Worm (Caenorhabditis elegans): ENCODE data around the gene eif-3.B.
A peak's percentile ranks its signal among the peaks of the same experiment; 100 is the strongest.

eif-3.B gene

DNA sequence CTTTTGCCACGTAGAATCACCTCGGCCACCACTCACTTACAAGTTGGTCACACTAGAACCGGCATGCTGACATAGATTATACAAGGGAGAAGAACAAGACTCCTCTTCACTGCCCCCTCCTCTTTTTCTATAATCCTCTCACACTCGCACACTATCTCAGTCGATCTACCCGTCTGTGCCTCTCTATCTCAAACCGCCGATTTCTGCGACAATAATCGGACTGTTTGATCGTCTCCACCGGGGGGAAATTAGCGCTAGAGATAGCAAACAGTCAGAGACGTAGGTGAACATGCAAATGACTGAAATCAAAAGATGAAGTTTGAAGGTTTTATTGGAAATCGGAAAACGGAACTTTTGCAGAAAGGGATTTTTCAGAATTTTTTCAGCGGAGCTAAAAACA lies 27.2 kb downstream of the eif-3.B start (continued):
- TF ChIP-seq dve-1 (tag; optimal IDR thresholded peaks at IDR 0.05) (peak; percentile 78), ceh-18 (tag; optimal IDR thresholded peaks at IDR 0.05) (peak; percentile 18), ceh-2 (tag; optimal IDR thresholded peaks at IDR 0.05) (peak; percentile 22), ceh-31 (tag; optimal IDR thresholded peaks at IDR 0.05) (peak; percentile 54), elt-4 (tag; optimal IDR thresholded peaks at IDR 0.05) (no peak)

DNA sequence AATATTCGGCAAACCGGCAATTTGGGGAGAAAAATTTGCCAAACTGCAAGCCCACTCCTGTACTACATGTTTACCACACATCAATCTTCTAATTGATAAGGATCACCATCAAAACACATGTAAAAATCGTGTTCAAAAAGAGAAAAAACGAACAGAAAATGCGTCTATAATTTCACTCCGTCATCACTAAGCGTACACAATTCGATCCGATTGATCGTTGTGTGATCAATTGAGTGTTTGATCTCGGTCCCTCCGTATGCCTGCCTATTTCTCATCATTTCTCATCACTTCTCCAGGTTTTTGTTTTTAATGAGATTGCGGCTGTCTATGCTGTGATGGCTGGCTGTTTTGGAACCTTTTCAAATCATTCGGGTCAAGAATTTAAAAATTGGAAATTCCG lies 30.2 kb downstream of the eif-3.B start:
- no peak for TF ChIP-seq unc-86 (tag; optimal IDR thresholded peaks at IDR 0.05)
- TF ChIP-seq unc-55 (GFP tag; optimal IDR thresholded peaks at IDR 0.05) = peak; percentile 22

DNA sequence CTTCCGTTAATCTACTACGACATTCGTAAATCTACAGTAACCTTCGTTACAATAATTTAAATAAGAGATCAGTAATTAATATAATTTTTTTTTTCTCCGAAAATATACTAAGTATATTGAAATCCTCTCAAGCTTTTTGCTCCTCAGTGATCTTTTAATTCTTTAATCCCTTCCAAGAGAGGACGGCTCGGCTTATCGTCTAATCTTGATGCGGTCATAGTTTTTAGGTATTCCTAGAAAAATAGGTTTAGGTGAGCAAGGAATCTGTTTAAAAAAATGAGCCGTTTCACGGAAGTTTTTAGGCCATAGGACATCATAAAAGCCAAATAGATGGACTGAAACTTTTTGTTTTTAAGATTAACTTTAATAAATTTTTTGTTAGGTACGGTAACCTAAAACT lies 36.9 kb downstream of the eif-3.B start:
- TF ChIP-seq ama-1 (optimal IDR thresholded peaks at IDR 0.05) = no peak
- no peak for TF ChIP-seq ceh-22 (tag; optimal IDR thresholded peaks at IDR 0.05)
- TF ChIP-seq ceh-34 (tag; optimal IDR thresholded peaks at IDR 0.05) = no peak
- TF ChIP-seq fkh-10 (GFP tag; optimal IDR thresholded peaks at IDR 0.05) = no peak
- no peak for TF ChIP-seq madf-2 (tag; optimal IDR thresholded peaks at IDR 0.05)
- no peak for TF ChIP-seq dve-1 (tag; optimal IDR thresholded peaks at IDR 0.05)
- TF ChIP-seq nhr-11 (tag; optimal IDR thresholded peaks at IDR 0.05) = no peak
- no peak for TF ChIP-seq mec-3 (tag; optimal IDR thresholded peaks at IDR 0.05; ENCODE audit: borderline replicate concordance)
- no peak for TF ChIP-seq sox-2 (GFP tag; IDR thresholded peaks at IDR 0.05)
- TF ChIP-seq rnt-1 (tag; optimal IDR thresholded peaks at IDR 0.05) = no peak
- TF ChIP-seq sdc-2 (tag; optimal IDR thresholded peaks at IDR 0.05) = no peak
- no peak for TF ChIP-seq elt-2 (tag; optimal IDR thresholded peaks at IDR 0.05)

DNA sequence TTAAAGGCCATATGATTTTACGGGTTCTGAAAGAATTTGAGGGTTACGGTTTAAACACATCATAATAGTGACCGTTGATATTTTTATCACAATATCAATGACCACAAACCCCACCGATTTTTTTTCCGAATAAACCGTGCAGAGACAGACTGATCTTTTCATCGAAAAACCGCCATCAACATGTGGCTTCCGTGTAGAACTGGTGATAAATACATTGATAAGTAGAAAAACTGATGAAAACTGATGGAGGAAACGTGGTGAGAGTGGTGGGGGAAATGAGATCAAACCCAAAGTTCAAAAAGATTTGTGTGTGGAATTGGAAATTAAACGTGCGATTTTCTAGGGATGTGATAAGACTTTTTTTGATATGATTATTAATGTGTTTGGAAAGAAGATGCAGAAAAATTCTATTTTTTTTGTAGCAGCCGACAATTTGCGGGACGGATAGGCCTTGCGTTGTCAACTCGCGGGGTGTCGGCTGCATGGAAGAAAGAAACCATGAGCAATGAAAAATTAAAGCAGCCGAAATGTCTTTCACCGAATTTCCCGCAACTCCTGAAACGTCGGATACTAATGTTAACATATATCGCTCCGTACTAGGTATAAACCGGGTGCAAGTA lies 43.5 kb downstream of the eif-3.B start:
- no peak for TF ChIP-seq ztf-16 (tag; optimal IDR thresholded peaks at IDR 0.05)
- no peak for TF ChIP-seq F13H6.1 (tag; optimal IDR thresholded peaks at IDR 0.05)
- no peak for TF ChIP-seq lin-11 (tag; optimal IDR thresholded peaks at IDR 0.05)
- TF ChIP-seq fkh-10 (GFP tag; optimal IDR thresholded peaks at IDR 0.05) = no peak
- no peak for TF ChIP-seq ceh-30 (tag; optimal IDR thresholded peaks at IDR 0.05)
- TF ChIP-seq ref-2 (tag; optimal IDR thresholded peaks at IDR 0.05) = no peak

DNA sequence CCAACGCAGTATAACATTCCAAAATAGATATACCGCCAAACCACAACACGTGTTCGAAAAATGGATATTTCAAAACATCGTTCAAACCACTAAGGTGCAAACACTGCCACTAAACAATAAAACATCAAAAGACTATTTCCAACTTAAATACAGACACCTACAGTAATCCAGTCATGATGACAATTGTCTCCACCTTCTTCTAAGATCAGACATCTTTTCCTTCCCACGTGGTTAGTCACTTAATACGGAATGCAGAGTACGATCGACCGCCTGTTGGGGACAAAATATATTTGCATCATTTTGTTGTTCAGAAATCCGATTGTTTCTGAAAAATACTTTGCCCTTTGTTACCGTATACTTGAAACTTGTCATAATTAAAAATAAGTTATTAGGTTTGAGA lies 46.0 kb downstream of the eif-3.B start:
- TF ChIP-seq hlh-13 (GFP tag; optimal IDR thresholded peaks at IDR 0.05) (no peak), pag-3 (tag; optimal IDR thresholded peaks at IDR 0.05; ENCODE audit: borderline replicate concordance) (no peak), madf-2 (tag; optimal IDR thresholded peaks at IDR 0.05) (no peak), ama-1 (optimal IDR thresholded peaks at IDR 0.05) (no peak), fax-1 (tag; optimal IDR thresholded peaks at IDR 0.05) (no peak), ceh-19 (GFP tag; optimal IDR thresholded peaks at IDR 0.05) (no peak), nfya-1 (tag; optimal IDR thresholded peaks at IDR 0.05) (no peak), ceh-2 (tag; optimal IDR thresholded peaks at IDR 0.05) (no peak), pha-4 (tag; optimal IDR thresholded peaks at IDR 0.05) (no peak), elt-4 (tag; optimal IDR thresholded peaks at IDR 0.05) (no peak), ztf-16 (tag; optimal IDR thresholded peaks at IDR 0.05) (no peak), ahr-1 (tag; optimal IDR thresholded peaks at IDR 0.05) (no peak), sdc-2 (tag; optimal IDR thresholded peaks at IDR 0.05) (no peak), K09A11.1 (tag; optimal IDR thresholded peaks at IDR 0.05; ENCODE audit: insufficient read depth) (no peak), nhr-232 (tag; optimal IDR thresholded peaks at IDR 0.05) (no peak), F13H6.1 (tag; optimal IDR thresholded peaks at IDR 0.05) (no peak)

DNA sequence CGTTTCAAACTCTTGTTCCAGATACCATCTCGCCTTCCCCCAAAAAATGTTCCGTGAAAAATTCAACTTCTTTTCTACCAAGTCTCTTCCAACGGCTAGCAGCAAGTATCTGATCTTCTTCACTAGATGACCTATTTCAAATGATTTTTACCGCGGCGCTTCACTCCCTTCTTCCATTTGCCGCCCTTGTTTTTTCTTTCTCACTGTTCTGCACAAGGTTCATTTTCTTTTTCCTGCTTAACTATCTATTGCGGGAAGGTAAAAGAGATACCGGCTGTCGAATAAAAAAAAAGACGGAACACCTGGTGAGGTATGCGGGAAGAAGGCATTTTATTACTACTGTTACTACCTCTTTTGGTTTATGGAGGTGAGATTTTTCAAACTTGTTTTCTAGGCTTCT lies 47.8 kb downstream of the eif-3.B start, which contains the start of gene cdh-7:
TSS of gene cdh-7 (plus strand) at position 214 of the 400 bp plus-strand sequence.
- TF ChIP-seq pha-4 (tag; optimal IDR thresholded peaks at IDR 0.05) = no peak
- TF ChIP-seq mec-3 (tag; optimal IDR thresholded peaks at IDR 0.05; ENCODE audit: borderline replicate concordance) = no peak
- TF ChIP-seq syd-9 (tag; optimal IDR thresholded peaks at IDR 0.05) = no peak
- no peak for TF ChIP-seq unc-86 (tag; optimal IDR thresholded peaks at IDR 0.05)
- no peak for TF ChIP-seq ceh-6 (GFP tag; optimal IDR thresholded peaks at IDR 0.05)
- TF ChIP-seq ama-1 (optimal IDR thresholded peaks at IDR 0.05) = no peak
- TF ChIP-seq ceh-30 (tag; optimal IDR thresholded peaks at IDR 0.05) = no peak
- TF ChIP-seq hlh-15 (tag; optimal IDR thresholded peaks at IDR 0.05) = no peak
- no peak for TF ChIP-seq F13H6.1 (tag; optimal IDR thresholded peaks at IDR 0.05)
- TF ChIP-seq ceh-48 (tag; optimal IDR thresholded peaks at IDR 0.05) = no peak
- TF ChIP-seq pha-2 (tag; optimal IDR thresholded peaks at IDR 0.05) = no peak
- TF ChIP-seq ztf-16 (tag; optimal IDR thresholded peaks at IDR 0.05) = no peak
- TF ChIP-seq fkh-10 (GFP tag; optimal IDR thresholded peaks at IDR 0.05) = no peak
- no peak for TF ChIP-seq elt-2 (tag; optimal IDR thresholded peaks at IDR 0.05)
- TF ChIP-seq dve-1 (tag; optimal IDR thresholded peaks at IDR 0.05) = no peak
- no peak for TF ChIP-seq tbx-2 (tag; optimal IDR thresholded peaks at IDR 0.05)
- no peak for TF ChIP-seq ceh-22 (tag; optimal IDR thresholded peaks at IDR 0.05)
- TF ChIP-seq ceh-18 (tag; optimal IDR thresholded peaks at IDR 0.05) = no peak

Data from whole organism, late embryonic.